Worm (Caenorhabditis elegans): ENCODE results near the gene F37A4.1.

Gene F37A4.1

ce11 chrIII:6723089-6723488 is at the start of gene F37A4.1:
F37A4.1 (plus strand) TSS chrIII:6723389.
- TF ChIP-seq tab-1 (GFP tag; IDR thresholded peaks at IDR 0.05) (no peak), med-1 (GFP tag; optimal IDR thresholded peaks at IDR 0.05; ENCODE audit: insufficient read depth) (no peak), klf-2 (GFP tag; conservative IDR thresholded peaks at IDR 0.05) (no peak), flt-1 (GFP tag; IDR thresholded peaks at IDR 0.05) (no peak), ztf-29 (GFP tag; IDR thresholded peaks at IDR 0.05) (no peak), ref-1 (GFP tag; conservative IDR thresholded peaks at IDR 0.05) (no peak), cog-1 (tag; optimal IDR thresholded peaks at IDR 0.05) (no peak), T22C8.4 (GFP tag; IDR thresholded peaks at IDR 0.05) (no peak), ztf-23 (GFP tag; IDR thresholded peaks at IDR 0.05) (no peak)

- TF ChIP-seq flt-1 (GFP tag; IDR thresholded peaks at IDR 0.05) (no peak), cog-1 (tag; optimal IDR thresholded peaks at IDR 0.05) (no peak), tab-1 (GFP tag; IDR thresholded peaks at IDR 0.05) (no peak), ref-1 (GFP tag; conservative IDR thresholded peaks at IDR 0.05) (no peak)
These were observed 47.7 kb upstream of the F37A4.1 start, which contains the start of gene rbf-1 for ce11 chrIII:6675460-6675859. rbf-1 (plus strand) TSS chrIII:6675760.

DNA sequence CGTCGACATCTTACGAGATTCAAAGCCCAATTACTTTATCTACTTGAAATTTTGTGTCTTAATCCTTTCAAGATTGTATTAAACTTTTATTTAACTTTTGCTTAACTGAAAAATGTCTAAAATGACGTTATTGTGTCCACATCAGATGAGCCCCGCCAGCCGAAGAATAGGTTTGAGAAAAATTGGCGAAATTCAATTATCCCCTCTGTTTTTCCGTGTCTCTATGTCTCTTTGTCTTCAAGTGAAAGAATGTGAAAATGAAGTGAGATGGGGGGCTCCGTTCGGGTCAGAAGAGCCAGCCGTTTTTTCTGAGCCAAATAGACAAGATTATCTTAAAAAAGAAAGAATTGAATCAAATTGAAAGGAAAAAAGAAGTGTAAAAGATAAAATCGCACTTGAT is 45.9 kb upstream of the F37A4.1 start:
- no peak for TF ChIP-seq tab-1 (GFP tag; IDR thresholded peaks at IDR 0.05)
- no peak for TF ChIP-seq klf-2 (GFP tag; conservative IDR thresholded peaks at IDR 0.05)
- no peak for TF ChIP-seq cog-1 (tag; optimal IDR thresholded peaks at IDR 0.05)
- no peak for TF ChIP-seq med-1 (GFP tag; optimal IDR thresholded peaks at IDR 0.05; ENCODE audit: insufficient read depth)
- TF ChIP-seq ztf-23 (GFP tag; IDR thresholded peaks at IDR 0.05), result no peak
- no peak for TF ChIP-seq T22C8.4 (GFP tag; IDR thresholded peaks at IDR 0.05)
- no peak for TF ChIP-seq flt-1 (GFP tag; IDR thresholded peaks at IDR 0.05)
- no peak for TF ChIP-seq ref-1 (GFP tag; conservative IDR thresholded peaks at IDR 0.05)
- TF ChIP-seq ztf-29 (GFP tag; IDR thresholded peaks at IDR 0.05), result no peak

ce11 chrIII:6679323-6679722 is 43.9 kb upstream of the F37A4.1 start:
- no peak for TF ChIP-seq flt-1 (GFP tag; IDR thresholded peaks at IDR 0.05)
- TF ChIP-seq klf-2 (GFP tag; conservative IDR thresholded peaks at IDR 0.05), result no peak
- no peak for TF ChIP-seq cog-1 (tag; optimal IDR thresholded peaks at IDR 0.05)
- TF ChIP-seq T22C8.4 (GFP tag; IDR thresholded peaks at IDR 0.05), result no peak
- TF ChIP-seq ztf-29 (GFP tag; IDR thresholded peaks at IDR 0.05), result no peak
- TF ChIP-seq med-1 (GFP tag; optimal IDR thresholded peaks at IDR 0.05; ENCODE audit: insufficient read depth), result no peak

DNA sequence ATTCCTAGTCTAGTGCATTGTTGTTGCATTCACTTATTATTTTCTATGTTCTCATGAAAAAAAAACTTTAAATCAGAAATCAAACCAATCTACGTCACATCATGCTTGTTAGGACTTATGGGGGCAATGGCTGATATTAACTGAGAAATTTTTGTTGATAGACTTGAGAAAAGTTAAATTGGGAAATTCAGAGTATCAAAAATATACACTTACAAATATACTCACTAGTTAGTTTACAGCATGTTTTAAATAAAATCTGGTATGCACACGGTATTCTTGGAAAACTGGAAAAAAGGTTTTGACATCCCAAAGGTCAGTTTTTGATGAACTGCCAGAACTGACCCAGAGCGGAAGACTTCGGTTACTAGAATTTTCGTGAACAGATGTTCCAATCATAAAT is 42.2 kb upstream of the F37A4.1 start:
- TF ChIP-seq T22C8.4 (GFP tag; IDR thresholded peaks at IDR 0.05) (no peak), ref-1 (GFP tag; conservative IDR thresholded peaks at IDR 0.05) (no peak), flt-1 (GFP tag; IDR thresholded peaks at IDR 0.05) (no peak), tab-1 (GFP tag; IDR thresholded peaks at IDR 0.05) (no peak), ztf-29 (GFP tag; IDR thresholded peaks at IDR 0.05) (no peak), cog-1 (tag; optimal IDR thresholded peaks at IDR 0.05) (no peak)

DNA sequence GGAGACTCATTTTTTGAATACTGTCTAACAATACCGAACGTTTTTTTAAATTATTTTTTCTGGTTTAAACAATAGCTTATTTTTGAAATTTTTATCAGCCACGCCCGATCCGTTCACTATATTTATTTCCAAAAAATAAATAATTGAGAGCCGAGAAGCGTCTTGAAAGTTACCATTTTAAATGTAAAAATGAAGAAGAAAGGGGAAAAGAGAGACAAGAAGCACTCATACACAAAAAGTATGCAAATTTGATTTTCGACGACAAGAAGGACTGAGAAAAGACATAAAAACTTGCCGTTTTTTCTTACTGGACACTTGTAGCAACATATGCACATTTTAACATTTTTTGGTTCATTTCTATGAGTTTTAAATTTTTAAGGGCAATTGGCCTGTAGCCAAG is 41.4 kb upstream of the F37A4.1 start:
- TF ChIP-seq klf-2 (GFP tag; conservative IDR thresholded peaks at IDR 0.05), result no peak
- no peak for TF ChIP-seq T22C8.4 (GFP tag; IDR thresholded peaks at IDR 0.05)
- TF ChIP-seq ztf-29 (GFP tag; IDR thresholded peaks at IDR 0.05), result no peak
- TF ChIP-seq med-1 (GFP tag; optimal IDR thresholded peaks at IDR 0.05; ENCODE audit: insufficient read depth), result no peak
- TF ChIP-seq ref-1 (GFP tag; conservative IDR thresholded peaks at IDR 0.05), result no peak
- TF ChIP-seq ztf-23 (GFP tag; IDR thresholded peaks at IDR 0.05), result no peak
- no peak for TF ChIP-seq cog-1 (tag; optimal IDR thresholded peaks at IDR 0.05)
- no peak for TF ChIP-seq flt-1 (GFP tag; IDR thresholded peaks at IDR 0.05)
- TF ChIP-seq tab-1 (GFP tag; IDR thresholded peaks at IDR 0.05), result no peak

- TF ChIP-seq med-1 (GFP tag; optimal IDR thresholded peaks at IDR 0.05; ENCODE audit: insufficient read depth) (no peak), T22C8.4 (GFP tag; IDR thresholded peaks at IDR 0.05) (no peak), ztf-23 (GFP tag; IDR thresholded peaks at IDR 0.05) (no peak), flt-1 (GFP tag; IDR thresholded peaks at IDR 0.05) (no peak), ref-1 (GFP tag; conservative IDR thresholded peaks at IDR 0.05) (no peak), klf-2 (GFP tag; conservative IDR thresholded peaks at IDR 0.05) (no peak), tab-1 (GFP tag; IDR thresholded peaks at IDR 0.05) (no peak), ztf-29 (GFP tag; IDR thresholded peaks at IDR 0.05) (no peak), cog-1 (tag; optimal IDR thresholded peaks at IDR 0.05) (no peak)
These were observed 32.7 kb upstream of the F37A4.1 start for ce11 chrIII:6690490-6690889.

- TF ChIP-seq tab-1 (GFP tag; IDR thresholded peaks at IDR 0.05) (no peak), ref-1 (GFP tag; conservative IDR thresholded peaks at IDR 0.05) (no peak), ztf-29 (GFP tag; IDR thresholded peaks at IDR 0.05) (no peak), T22C8.4 (GFP tag; IDR thresholded peaks at IDR 0.05) (no peak), med-1 (GFP tag; optimal IDR thresholded peaks at IDR 0.05; ENCODE audit: insufficient read depth) (no peak), flt-1 (GFP tag; IDR thresholded peaks at IDR 0.05) (no peak), cog-1 (tag; optimal IDR thresholded peaks at IDR 0.05) (no peak), klf-2 (GFP tag; conservative IDR thresholded peaks at IDR 0.05) (no peak), ztf-23 (GFP tag; IDR thresholded peaks at IDR 0.05) (no peak)
These were observed 29.9 kb upstream of the F37A4.1 start for ce11 chrIII:6693285-6693684.

- TF ChIP-seq tab-1 (GFP tag; IDR thresholded peaks at IDR 0.05), result no peak
- TF ChIP-seq med-1 (GFP tag; optimal IDR thresholded peaks at IDR 0.05; ENCODE audit: insufficient read depth), result no peak
- TF ChIP-seq ztf-29 (GFP tag; IDR thresholded peaks at IDR 0.05), result no peak
- TF ChIP-seq ref-1 (GFP tag; conservative IDR thresholded peaks at IDR 0.05), result no peak
- no peak for TF ChIP-seq ztf-23 (GFP tag; IDR thresholded peaks at IDR 0.05)
These were observed 28.0 kb upstream of the F37A4.1 start for ce11 chrIII:6695189-6695588.

DNA sequence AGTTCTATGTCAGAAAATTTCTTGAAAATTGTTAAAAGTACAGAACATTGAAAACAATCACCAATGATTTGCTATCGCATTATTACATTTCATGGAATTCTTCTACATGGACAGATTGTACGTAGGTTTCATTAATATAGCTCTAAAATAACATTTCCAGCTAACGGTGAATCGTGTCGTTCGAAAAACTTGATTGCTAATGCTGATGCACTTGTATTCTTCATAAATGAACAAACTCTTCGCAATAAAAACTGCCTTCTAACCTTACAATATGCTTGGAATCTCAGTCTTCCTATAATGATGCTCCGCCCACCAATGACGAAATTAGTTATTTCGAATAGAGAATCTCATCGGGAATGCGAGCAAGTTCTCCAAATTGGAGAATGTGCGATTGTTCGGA is 17.7 kb upstream of the F37A4.1 start, which contains the start of gene F37A4.6:
TSS of gene F37A4.6 (plus strand) at position 301 of the 400 bp plus-strand sequence.
- TF ChIP-seq ref-1 (GFP tag; conservative IDR thresholded peaks at IDR 0.05) (no peak), flt-1 (GFP tag; IDR thresholded peaks at IDR 0.05) (no peak)

DNA sequence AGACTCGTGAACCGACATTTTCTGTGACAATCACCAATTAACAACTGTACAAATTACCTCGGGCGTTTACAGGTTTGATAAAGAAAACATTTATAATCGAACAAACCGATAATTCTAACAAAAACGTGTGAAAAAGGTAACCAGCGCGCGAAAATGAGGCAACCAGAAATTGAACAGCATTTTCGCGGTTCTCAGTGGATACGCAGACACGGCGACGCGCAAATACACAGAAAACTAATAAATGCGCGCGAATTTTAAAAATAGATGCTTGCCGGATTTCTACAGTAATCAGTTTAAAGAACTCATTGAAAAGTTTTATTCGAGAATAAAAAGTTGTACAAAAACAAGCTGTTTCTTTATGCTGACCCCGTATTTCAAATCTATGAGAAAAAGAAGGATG is 13.2 kb upstream of the F37A4.1 start, which contains the start of gene isw-1:
TSS of gene isw-1 (minus strand) at position 118 of the 400 bp plus-strand sequence.
- TF ChIP-seq flt-1 (GFP tag; IDR thresholded peaks at IDR 0.05), result no peak
- TF ChIP-seq ref-1 (GFP tag; conservative IDR thresholded peaks at IDR 0.05), result no peak
- TF ChIP-seq med-1 (GFP tag; optimal IDR thresholded peaks at IDR 0.05; ENCODE audit: insufficient read depth), result no peak
- TF ChIP-seq T22C8.4 (GFP tag; IDR thresholded peaks at IDR 0.05), result no peak
- TF ChIP-seq ztf-23 (GFP tag; IDR thresholded peaks at IDR 0.05), result no peak
- TF ChIP-seq cog-1 (tag; optimal IDR thresholded peaks at IDR 0.05), result peak; percentile 56
- no peak for TF ChIP-seq klf-2 (GFP tag; conservative IDR thresholded peaks at IDR 0.05)
- TF ChIP-seq ztf-29 (GFP tag; IDR thresholded peaks at IDR 0.05), result no peak

All from whole organism, midembryonic.